Worm (Caenorhabditis elegans): ENCODE measurements around the gene srsx-21.

The srsx-21 gene

ce11 chrV:9837679-9838078 is at the start of gene srsx-21:
TSS of gene srsx-21 (plus strand) at chrV:9837979.
- TF ChIP-seq unc-62 (GFP tag; optimal IDR thresholded peaks at IDR 0.05): no peak

DNA sequence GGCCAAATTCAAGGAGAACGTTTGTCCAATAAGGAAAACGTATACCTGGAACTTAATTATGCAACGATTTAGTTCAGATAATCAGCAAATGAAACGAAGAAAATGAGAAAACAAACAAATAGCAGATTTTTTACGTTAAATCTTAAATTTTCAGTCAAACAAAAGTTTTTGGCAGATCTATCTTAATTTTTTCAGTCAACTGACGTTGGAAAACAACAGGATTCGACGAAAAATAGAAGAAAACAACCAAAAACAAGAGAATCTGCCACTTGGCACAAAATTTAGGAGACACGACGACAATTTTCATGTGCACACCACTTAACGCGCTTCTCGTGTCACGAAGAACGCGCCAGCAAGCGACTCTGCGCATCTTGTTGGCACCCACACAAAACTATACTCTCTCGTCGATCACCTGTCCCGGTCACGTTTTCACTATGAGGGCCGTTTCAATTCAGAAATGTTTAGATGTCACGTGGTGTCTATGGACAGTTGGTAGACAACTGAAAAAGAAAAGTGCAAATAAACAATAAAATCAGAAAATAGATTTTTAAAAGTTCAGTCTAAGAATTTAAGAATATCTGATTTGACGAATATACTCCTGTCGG is 48.0 kb upstream of the srsx-21 start, which contains the start of gene ztf-7:
Gene ztf-7, minus strand, starts transcription at position 51 of the 605 bp plus-strand sequence.
- no peak for TF ChIP-seq unc-62 (GFP tag; optimal IDR thresholded peaks at IDR 0.05)

DNA sequence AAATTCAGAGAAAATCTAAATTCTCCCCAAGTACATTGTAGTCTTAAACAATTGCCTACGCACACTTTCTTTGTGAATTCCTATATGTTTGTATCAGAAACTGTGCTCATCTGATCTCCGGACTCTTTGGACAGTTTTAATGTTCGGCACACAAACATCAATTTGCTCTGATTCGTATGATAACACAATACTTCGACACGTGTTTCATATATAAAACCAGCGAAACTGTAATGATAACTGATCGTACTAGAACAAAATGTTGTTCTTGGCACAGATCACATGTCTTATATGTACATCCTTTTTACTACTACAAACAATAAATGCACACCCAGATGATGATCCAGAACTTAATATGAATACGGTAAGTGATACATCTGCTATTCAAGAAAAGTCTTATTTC is 46.4 kb upstream of the srsx-21 start, which contains the start of gene lipl-2:
Gene lipl-2, plus strand, starts transcription at position 236 of the 400 bp plus-strand sequence.
- no peak for TF ChIP-seq unc-62 (GFP tag; optimal IDR thresholded peaks at IDR 0.05)

DNA sequence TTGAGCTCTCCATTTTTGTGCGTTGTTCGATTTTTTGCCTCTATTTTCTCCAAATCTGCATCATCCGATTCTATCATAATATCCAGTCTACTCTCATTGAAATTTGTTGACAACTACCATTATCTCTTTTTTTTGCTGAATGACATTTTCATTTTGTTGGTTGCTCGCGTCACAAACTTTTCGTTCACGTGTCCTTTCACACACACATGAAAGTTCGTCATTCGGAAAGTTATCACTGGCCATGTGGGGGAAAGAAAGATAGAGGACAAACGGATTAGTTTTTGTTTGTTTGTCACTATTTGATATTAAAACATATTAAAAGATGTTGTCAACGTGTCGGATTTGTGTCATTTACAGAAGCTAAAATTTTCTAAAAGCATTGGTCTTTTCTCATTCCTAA is 42.8 kb upstream of the srsx-21 start:
- no peak for TF ChIP-seq unc-62 (GFP tag; optimal IDR thresholded peaks at IDR 0.05)

- TF ChIP-seq unc-62 (GFP tag; optimal IDR thresholded peaks at IDR 0.05): no peak
Observed at ce11 chrV:9796002-9796401, 41.8 kb upstream of the srsx-21 start.

- TF ChIP-seq unc-62 (GFP tag; optimal IDR thresholded peaks at IDR 0.05): no peak
Observed at ce11 chrV:9796562-9796961, 41.2 kb upstream of the srsx-21 start, which contains the start of gene F46B6.9. TSS of gene F46B6.9 (plus strand) at chrV:9796862.

- TF ChIP-seq unc-62 (GFP tag; optimal IDR thresholded peaks at IDR 0.05): no peak
Observed at ce11 chrV:9798212-9798611, 39.6 kb upstream of the srsx-21 start.

- TF ChIP-seq unc-62 (GFP tag; optimal IDR thresholded peaks at IDR 0.05): no peak
Observed at ce11 chrV:9799076-9799475, 38.7 kb upstream of the srsx-21 start, which contains the start of gene F46B6.13. TSS of gene F46B6.13 (minus strand) at chrV:9799176.

DNA sequence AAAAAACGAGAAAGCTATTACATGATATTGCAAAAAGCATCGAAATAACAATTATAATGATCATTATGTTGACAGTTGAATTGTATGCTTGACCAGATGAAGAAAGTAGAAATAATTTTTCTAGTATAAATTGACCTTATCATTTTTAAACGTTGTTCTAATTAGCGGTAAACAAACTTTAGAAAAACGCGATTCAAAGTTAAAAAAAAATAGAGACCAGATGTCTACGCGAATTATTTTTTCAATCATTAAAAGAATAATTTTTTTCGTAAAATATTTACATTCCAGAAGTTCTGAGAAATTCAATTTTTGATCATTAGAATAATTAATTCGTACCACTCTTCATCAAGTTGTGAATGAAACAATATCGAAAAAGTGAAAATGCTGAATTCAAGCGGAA is 35.8 kb upstream of the srsx-21 start, which contains the start of gene F46B6.10:
Gene F46B6.10, minus strand, starts transcription at position 101 of the 400 bp plus-strand sequence.
- TF ChIP-seq unc-62 (GFP tag; optimal IDR thresholded peaks at IDR 0.05): no peak

DNA sequence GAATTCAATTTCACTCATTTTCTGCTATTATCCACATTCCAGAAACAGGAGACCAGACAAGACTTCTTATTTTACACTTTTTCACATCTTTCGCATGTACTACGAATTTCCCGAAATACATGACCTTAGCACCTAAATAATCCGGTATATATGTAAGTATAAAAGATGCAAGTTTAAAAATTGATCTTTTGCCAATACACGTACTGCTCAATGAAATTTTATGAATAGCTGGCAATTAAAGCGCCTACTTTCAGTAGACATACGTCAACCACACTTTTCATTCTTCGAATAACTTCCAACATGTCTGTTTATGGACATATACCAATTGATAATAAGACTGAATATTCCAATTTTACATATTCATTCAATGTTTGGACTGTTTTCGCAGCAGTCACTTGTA is 34.6 kb upstream of the srsx-21 start, which contains the start of gene sru-39:
Gene sru-39, plus strand, starts transcription at position 301 of the 400 bp plus-strand sequence.
- TF ChIP-seq unc-62 (GFP tag; optimal IDR thresholded peaks at IDR 0.05): no peak

- no peak for TF ChIP-seq unc-62 (GFP tag; optimal IDR thresholded peaks at IDR 0.05)
Observed at ce11 chrV:9805161-9805560, 32.6 kb upstream of the srsx-21 start, which contains the start of gene sru-37. TSS of gene sru-37 (plus strand) at chrV:9805461.

- TF ChIP-seq unc-62 (GFP tag; optimal IDR thresholded peaks at IDR 0.05): no peak
Observed at ce11 chrV:9811154-9811553, 26.6 kb upstream of the srsx-21 start, which contains the start of gene sru-29. TSS of gene sru-29 (plus strand) at chrV:9811454.

- TF ChIP-seq unc-62 (GFP tag; optimal IDR thresholded peaks at IDR 0.05): no peak
Observed at ce11 chrV:9812216-9812615, 25.6 kb upstream of the srsx-21 start.

DNA sequence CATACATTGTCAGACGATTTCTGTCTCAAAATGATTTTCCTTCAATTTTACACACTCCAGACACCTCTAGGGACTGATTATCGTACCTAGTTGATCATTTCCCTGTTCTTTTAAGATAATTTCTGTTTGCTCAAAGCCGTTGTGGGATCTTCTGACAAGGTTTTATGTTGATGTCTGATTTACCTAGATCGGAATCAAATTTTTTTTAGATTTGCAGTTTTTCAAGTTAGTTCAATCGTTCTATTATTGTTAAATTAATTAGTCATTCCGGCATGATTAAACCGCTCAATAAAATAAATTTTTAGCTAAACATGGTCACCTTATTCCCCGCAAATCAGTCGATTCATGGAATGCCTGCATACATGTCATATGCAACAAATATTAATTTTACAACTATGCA is 24.3 kb upstream of the srsx-21 start, which contains the start of gene sru-30:
Gene sru-30, plus strand, starts transcription at position 301 of the 400 bp plus-strand sequence.
- no peak for TF ChIP-seq unc-62 (GFP tag; optimal IDR thresholded peaks at IDR 0.05)

DNA sequence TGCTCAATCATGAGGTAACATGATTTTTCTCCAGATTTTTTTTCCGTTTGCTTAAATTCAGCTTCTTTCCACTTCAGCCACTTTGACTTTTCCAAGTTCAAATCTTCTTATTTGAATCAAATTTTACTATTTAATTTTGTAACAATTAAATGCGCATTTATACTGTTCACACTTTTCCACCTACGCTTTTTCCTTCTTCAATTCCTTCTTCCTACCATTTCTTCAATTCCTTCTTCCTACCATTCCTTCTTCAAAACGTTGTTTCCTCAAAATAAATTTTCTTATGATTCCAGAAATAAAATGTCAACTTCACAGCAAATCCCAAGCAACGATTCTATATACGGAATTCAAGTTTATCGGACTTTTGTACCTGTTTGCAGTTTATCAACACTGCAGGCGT is 21.4 kb upstream of the srsx-21 start, which contains the start of gene sru-31:
Gene sru-31, plus strand, starts transcription at position 301 of the 400 bp plus-strand sequence.
- no peak for TF ChIP-seq unc-62 (GFP tag; optimal IDR thresholded peaks at IDR 0.05)

- TF ChIP-seq unc-62 (GFP tag; optimal IDR thresholded peaks at IDR 0.05): no peak
Observed at ce11 chrV:9821724-9822123, 16.1 kb upstream of the srsx-21 start, which contains the start of gene str-193. TSS of gene str-193 (minus strand) at chrV:9821824.

ce11 chrV:9824149-9824548 is 13.6 kb upstream of the srsx-21 start, which contains the start of gene str-2:
TSS of gene str-2 (minus strand) at chrV:9824249.
- no peak for TF ChIP-seq unc-62 (GFP tag; optimal IDR thresholded peaks at IDR 0.05)
